Worm (Caenorhabditis elegans) whole organism, late embryonic: ENCODE data around the gene gkow-1.

Source experiments
- Y22D7AL.16 ChIP-seq: sonication (generic microtip); optimal IDR thresholded peaks from 2 replicates; lab custom pipeline; 2016; ENCODE audit warnings: missing genetic modification characterization, missing compliant biosample characterization
- ama-1 ChIP-seq: fragments of 150-350 bp; optimal IDR thresholded peaks from 2 replicates; lab custom pipeline; 2014
- ceh-34 ChIP-seq: sonication (generic microtip); optimal IDR thresholded peaks from 2 replicates; lab custom pipeline; 2016; ENCODE audit warnings: mild to moderate bottlenecking, missing genetic modification characterization, missing compliant biosample characterization
- nhr-11 ChIP-seq: fragments of 150-350 bp; optimal IDR thresholded peaks from 2 replicates; lab custom pipeline; 2014; ENCODE audit warnings: missing biosample characterization, missing genetic modification characterization
- odd-2 ChIP-seq: sonication (generic microtip); optimal IDR thresholded peaks from 2 replicates; lab custom pipeline; 2017; ENCODE audit warnings: antibody characterized with exemption, mild to moderate bottlenecking, missing genetic modification characterization, missing compliant biosample characterization
- pqm-1 ChIP-seq: sonication (generic microtip); optimal IDR thresholded peaks from 2 replicates; lab custom pipeline; 2016; ENCODE audit warnings: missing genetic modification characterization, missing compliant biosample characterization
- unc-55 ChIP-seq: sonication (generic microtip); optimal IDR thresholded peaks from 2 replicates; lab custom pipeline; 2017; ENCODE audit warnings: missing biosample characterization, missing genetic modification reagents, missing genetic modification characterization
- ztf-16 ChIP-seq: sonication (generic microtip); optimal IDR thresholded peaks from 2 replicates; lab custom pipeline; 2017; ENCODE audit warnings: missing genetic modification characterization, missing compliant biosample characterization

DNA sequence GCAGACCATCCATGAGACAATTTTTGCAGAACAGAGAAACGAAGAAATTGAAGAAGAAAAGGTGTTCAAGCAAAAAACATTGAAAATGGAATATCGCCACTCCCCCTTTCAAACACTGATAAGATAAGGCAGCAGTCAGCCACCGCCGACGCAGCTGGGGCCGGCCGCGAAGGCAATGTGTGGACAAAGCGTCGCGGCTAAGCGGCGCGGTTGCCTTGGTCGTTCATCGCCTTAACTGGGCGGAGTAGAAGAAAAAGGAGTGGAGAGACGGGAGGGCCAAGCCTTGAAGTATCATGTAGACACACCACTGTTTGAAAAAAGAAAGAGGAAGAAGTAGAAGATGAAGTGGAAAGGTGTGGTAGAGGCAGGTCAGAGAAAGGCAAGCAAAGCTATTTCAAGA lies 27.0 kb upstream of the gkow-1 start:
- TF ChIP-seq odd-2 (tag; lab: Kevin White, UChicago) (no peak), ztf-16 (tag; lab: Kevin White, UChicago) (no peak), nhr-11 (tag; lab: Kevin White, UChicago) (no peak), ama-1 (lab: Kevin White, UChicago) (no peak), Y22D7AL.16 (no peak), ceh-34 (tag; lab: Kevin White, UChicago) (peak; percentile 13), pqm-1 (tag; lab: Kevin White, UChicago) (peak; percentile 6), unc-55 (GFP tag; lab: Kevin White, UChicago) (no peak)
